Worm (Caenorhabditis elegans): Measurements from ENCODE around the gene ins-17.
A peak's percentile ranks its signal among the peaks of the same experiment; 100 is the strongest.

ins-17 gene

DNA sequence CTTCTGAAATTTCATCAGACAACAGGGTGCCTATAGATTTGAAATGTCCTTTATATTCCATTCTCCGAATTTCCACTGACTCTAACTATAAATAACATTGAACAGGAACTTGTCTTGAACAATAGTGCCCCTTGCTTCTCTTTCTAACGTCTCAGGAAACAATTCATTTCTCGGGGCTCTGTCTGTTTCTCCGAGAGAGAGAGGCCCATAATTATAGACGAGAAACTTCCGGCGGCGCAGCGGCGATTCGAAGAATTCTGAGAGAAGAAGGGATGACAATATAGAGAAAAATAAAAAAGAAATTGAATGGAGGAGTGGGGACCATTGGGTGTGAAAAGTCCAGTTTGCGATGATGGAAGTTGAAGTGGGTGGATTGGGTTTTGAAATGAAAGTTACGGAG is 17.1 kb downstream of the ins-17 start:
- TF ChIP-seq hnd-1 (tag; optimal IDR thresholded peaks at IDR 0.05) (no peak), B0310.2 (tag; optimal IDR thresholded peaks at IDR 0.05) (no peak), ceh-13 (GFP tag; optimal IDR thresholded peaks at IDR 0.05) (no peak), ama-1 (optimal IDR thresholded peaks at IDR 0.05) (no peak), pes-1 (GFP tag; IDR thresholded peaks at IDR 0.05) (no peak)

DNA sequence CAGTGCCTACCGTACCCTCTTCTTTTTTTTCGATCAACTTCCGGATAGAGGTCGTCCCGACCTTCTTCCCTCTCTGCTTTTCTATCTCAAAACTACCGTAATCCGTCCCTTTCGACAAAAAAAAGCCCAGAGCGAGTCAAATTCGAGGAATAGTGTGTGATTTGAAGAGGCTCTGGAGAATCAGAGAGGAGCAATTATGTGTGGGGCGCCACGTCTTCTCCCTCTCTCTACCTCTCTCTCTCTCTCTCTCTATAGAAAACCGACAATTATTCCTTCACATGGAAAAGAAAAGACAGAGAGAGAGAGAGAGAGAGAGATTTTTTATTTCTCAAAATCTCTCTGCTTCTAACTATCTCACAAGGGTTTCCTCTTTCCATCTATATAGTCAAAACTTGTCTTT is 20.8 kb downstream of the ins-17 start:
- no peak for TF ChIP-seq sea-1 (GFP tag; conservative IDR thresholded peaks at IDR 0.05)
- no peak for TF ChIP-seq tbx-11 (GFP tag; IDR thresholded peaks at IDR 0.05)

DNA sequence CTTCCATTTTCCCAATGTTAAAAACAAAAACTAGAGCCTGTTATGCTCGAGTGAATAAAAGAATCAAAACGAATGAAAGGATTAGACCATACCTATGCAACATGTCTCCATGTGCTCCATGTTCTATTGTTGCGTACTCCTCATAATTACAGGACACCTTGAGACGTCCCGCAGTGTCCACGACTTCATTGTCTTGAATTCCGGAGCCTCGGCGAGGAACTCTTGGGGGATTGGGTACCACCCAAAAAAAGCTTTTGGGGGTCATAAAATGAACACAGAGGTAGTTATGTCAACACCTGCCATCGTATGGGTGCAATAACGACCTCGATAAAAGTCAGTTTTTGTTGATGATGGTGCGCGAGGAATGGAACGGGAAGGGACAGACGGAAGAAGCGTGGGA is 22.5 kb downstream of the ins-17 start:
- TF ChIP-seq pes-1 (GFP tag; IDR thresholded peaks at IDR 0.05) (no peak), aly-1 (tag; optimal IDR thresholded peaks at IDR 0.05) (peak; percentile 14)

DNA sequence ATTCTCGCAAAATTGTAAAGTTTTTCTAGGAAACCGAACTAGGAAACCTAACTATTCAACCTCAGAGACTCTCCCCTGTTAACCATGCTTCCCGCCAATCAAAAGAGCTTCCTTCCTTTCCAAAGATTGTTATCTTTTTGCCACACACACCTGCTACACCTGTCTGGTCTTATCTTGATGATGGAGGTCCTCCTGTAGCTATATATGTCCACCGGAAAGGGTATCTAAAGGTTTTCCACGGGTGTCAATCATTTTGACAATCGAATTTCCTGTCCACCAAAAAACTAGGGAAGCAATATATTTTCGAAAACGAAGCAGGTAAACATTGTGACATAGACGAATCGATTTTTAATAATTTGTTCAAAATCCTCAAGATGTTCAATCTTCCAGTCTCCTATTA is 23.6 kb downstream of the ins-17 start:
- TF ChIP-seq ceh-36 (tag; optimal IDR thresholded peaks at IDR 0.05) (no peak), ets-7 (tag; optimal IDR thresholded peaks at IDR 0.05) (peak; percentile 30)

DNA sequence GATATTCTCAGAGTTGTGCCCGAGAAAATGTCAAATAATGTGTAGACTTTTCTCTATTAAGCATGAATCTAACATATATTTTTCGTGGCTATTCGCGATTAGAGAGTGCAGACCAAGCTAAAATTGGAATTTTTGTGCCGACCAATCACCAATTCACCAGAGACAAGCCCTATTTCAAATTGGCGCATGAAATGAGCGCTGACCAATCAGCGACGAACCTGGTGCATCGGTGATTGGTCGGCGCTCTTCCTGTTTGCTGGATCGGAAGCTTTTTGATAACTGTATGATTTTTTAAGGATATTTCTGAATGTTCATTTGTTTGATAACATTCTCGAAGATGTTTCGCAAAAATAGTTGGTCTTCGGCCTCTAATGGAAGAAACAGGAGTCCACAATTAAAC is 24.1 kb downstream of the ins-17 start:
- TF ChIP-seq sea-1 (GFP tag; conservative IDR thresholded peaks at IDR 0.05) (no peak), F13C5.2 (tag; optimal IDR thresholded peaks at IDR 0.05) (no peak), hmbx-1 (tag; optimal IDR thresholded peaks at IDR 0.05) (no peak), hnd-1 (tag; optimal IDR thresholded peaks at IDR 0.05) (no peak), tra-4 (tag; optimal IDR thresholded peaks at IDR 0.05) (no peak)

DNA sequence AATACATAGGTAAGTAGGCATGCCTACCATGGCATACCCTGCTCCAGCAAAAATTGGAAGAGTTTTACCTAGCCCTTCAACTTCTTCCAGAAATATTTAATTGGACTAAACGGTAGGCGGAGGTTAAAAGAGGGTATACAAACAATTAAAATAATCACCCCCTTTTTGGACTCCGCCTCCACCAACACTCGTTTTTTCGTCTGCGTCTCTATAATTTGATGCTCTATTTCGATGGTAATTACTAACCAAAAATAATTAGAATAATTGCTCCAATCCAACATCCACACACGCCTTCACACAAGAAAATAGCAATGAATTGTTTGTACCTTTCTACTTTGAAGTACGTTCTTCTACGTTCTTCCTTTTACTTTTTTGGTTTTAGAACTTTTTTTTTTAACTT is 24.6 kb downstream of the ins-17 start:
- TF ChIP-seq aly-1 (tag; optimal IDR thresholded peaks at IDR 0.05) (no peak), tbx-11 (GFP tag; IDR thresholded peaks at IDR 0.05) (no peak)

DNA sequence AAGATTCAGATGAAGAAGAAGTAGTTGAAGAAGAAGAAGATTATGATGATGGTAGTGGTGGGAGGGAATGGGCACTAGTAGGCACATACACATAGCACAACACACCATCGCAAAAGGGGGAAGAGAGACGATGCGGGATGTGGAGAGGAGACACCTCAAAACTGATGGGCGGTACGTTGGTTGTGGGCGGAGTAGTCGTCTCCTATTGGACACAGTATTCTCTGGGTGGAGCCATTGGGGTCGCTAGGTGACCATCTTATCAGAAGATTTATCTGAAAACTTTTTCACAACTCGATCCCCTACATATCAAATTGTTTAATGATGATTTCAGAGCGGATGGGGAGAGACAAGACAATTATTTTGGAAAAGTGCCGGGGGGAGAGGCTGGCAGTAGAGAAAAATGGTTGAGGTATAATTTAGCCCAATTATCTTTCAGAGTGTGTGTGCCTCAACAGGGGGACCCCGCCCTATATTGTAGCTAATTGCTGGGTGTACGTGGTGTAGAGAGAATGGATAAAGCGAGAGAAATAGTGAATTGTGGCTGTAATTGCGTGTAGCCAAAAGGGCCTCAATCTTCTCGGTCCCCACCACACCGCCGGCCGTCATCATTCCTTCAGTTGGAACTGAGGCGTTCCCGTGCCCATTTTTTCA is 26.5 kb downstream of the ins-17 start:
- TF ChIP-seq scrt-1 (GFP tag; IDR thresholded peaks at IDR 0.05) = no peak
- TF ChIP-seq B0310.2 (tag; optimal IDR thresholded peaks at IDR 0.05) = no peak
- TF ChIP-seq ceh-36 (tag; optimal IDR thresholded peaks at IDR 0.05) = no peak
- TF ChIP-seq F13C5.2 (tag; optimal IDR thresholded peaks at IDR 0.05) = peak; percentile 15
- peak; percentile 27 for TF ChIP-seq hmg-4 (GFP tag; optimal IDR thresholded peaks at IDR 0.05)
- TF ChIP-seq tbx-11 (GFP tag; IDR thresholded peaks at IDR 0.05) = no peak
- no peak for TF ChIP-seq sea-1 (GFP tag; conservative IDR thresholded peaks at IDR 0.05)
- TF ChIP-seq tra-4 (tag; optimal IDR thresholded peaks at IDR 0.05) = no peak
- no peak for TF ChIP-seq hmbx-1 (tag; optimal IDR thresholded peaks at IDR 0.05)

DNA sequence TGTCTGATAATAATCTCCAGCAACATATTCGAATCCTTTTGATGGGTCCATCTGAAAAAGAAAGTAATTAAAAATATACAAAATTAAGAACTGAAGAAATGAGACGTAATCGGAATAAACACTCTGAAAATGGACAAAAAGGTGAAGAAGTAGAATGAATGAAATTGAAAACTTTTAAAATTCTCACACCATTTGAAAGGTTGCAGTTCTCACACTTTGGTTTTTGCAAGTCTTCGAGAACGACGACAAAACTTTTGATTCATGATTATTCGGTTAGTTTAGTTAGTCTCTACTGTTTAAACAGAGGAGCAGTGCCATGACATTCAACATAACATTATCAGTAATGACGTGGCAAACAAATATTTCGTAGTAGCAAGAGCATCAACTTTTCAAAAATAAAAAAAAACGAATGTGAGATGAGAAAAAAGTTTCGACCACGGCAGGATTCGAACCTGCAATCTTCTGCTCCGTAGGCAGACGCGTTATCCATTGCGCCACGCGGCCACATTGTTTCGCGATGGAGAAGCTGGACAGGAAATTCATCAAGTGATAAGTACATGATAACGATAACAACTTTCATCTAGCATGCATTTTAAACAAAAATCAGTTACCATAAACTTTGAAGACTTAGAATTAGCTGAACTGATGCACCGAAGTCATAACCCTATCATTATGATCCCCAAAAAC is 27.3 kb downstream of the ins-17 start, which contains the start of gene ceh-43:
TSS of gene ceh-43 (minus strand) at position 51 of the 687 bp plus-strand sequence.
- TF ChIP-seq scrt-1 (GFP tag; IDR thresholded peaks at IDR 0.05) (no peak), sea-1 (GFP tag; conservative IDR thresholded peaks at IDR 0.05) (no peak), ama-1 (optimal IDR thresholded peaks at IDR 0.05) (no peak), tbx-37 (GFP tag; conservative IDR thresholded peaks at IDR 0.05) (no peak), hmbx-1 (tag; optimal IDR thresholded peaks at IDR 0.05) (no peak), hnd-1 (tag; optimal IDR thresholded peaks at IDR 0.05) (no peak), ets-7 (tag; optimal IDR thresholded peaks at IDR 0.05) (no peak), ceh-36 (tag; optimal IDR thresholded peaks at IDR 0.05) (no peak), tra-4 (tag; optimal IDR thresholded peaks at IDR 0.05) (no peak), aly-1 (tag; optimal IDR thresholded peaks at IDR 0.05) (no peak), ceh-13 (GFP tag; optimal IDR thresholded peaks at IDR 0.05) (no peak), B0310.2 (tag; optimal IDR thresholded peaks at IDR 0.05) (no peak)

DNA sequence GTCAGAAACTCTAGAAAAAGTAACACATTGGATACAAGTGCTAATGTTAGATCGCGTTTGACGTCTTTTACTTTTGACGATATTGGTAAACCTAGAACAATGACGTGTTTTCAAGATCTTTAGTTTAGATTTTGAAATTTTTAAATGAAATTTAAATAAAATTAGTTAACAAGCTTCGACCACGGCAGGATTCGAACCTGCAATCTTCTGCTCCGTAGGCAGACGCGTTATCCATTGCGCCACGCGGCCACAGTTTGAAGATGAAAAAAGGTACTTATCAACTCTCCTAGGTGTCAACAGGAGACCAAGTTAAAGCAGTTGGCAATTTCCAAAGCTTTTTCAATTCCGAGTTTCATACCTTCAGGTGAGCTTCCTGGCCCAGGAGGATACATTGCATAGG is 28.0 kb downstream of the ins-17 start:
- TF ChIP-seq hmg-4 (GFP tag; optimal IDR thresholded peaks at IDR 0.05) = no peak
- no peak for TF ChIP-seq ets-7 (tag; optimal IDR thresholded peaks at IDR 0.05)
- no peak for TF ChIP-seq B0310.2 (tag; optimal IDR thresholded peaks at IDR 0.05)
- no peak for TF ChIP-seq hmbx-1 (tag; optimal IDR thresholded peaks at IDR 0.05)
- no peak for TF ChIP-seq ama-1 (optimal IDR thresholded peaks at IDR 0.05)
- no peak for TF ChIP-seq scrt-1 (GFP tag; IDR thresholded peaks at IDR 0.05)
- no peak for TF ChIP-seq aly-1 (tag; optimal IDR thresholded peaks at IDR 0.05)
- TF ChIP-seq tra-4 (tag; optimal IDR thresholded peaks at IDR 0.05) = no peak
- TF ChIP-seq tbx-37 (GFP tag; conservative IDR thresholded peaks at IDR 0.05) = no peak
- no peak for TF ChIP-seq ceh-36 (tag; optimal IDR thresholded peaks at IDR 0.05)
- TF ChIP-seq flt-1 (GFP tag; IDR thresholded peaks at IDR 0.05) = no peak
- no peak for TF ChIP-seq ceh-13 (GFP tag; optimal IDR thresholded peaks at IDR 0.05)
